Worm (Caenorhabditis elegans) whole organism, early embryonic: ENCODE data around the gene K03B8.11.

Experiments used
- ama-1 ChIP-seq: fragments of 150-350 bp; optimal IDR thresholded peaks from 2 replicates; lab custom pipeline; 2014
- flt-1 ChIP-seq: fragments of 200-800 bp; sonication (Bioruptor generic); IDR thresholded peaks from 2 replicates; pipeline ENCODE4 v1.3.6; 2022; ENCODE audit warnings: missing genetic modification characterization, missing compliant biosample characterization
- hmg-4 ChIP-seq: fragments of 200-800 bp; sonication (Bioruptor generic); optimal IDR thresholded peaks from 2 replicates; lab custom pipeline; 2018; ENCODE audit warnings: mild to moderate bottlenecking, missing genetic modification characterization, missing compliant biosample characterization

- no peak for TF ChIP-seq ama-1
- TF ChIP-seq flt-1: no peak
- TF ChIP-seq hmg-4: no peak
Measured at ce11 chrV:11412125-11412524, 21.8 kb upstream of the K03B8.11 start.
